Fruit fly (Drosophila melanogaster) whole organism: ENCODE data around the gene Ets97D.

Experiments used
- CG8478 ChIP-seq: fragments of >200 bp; optimal IDR thresholded peaks from 2 replicates; lab custom pipeline; 2018; ENCODE audit warnings: inconsistent platforms
- Dll ChIP-seq: fragments of >200 bp; optimal IDR thresholded peaks from 2 replicates; lab custom pipeline; 2017
- pan ChIP-seq: fragments of >200 bp; optimal IDR thresholded peaks from 2 replicates; lab custom pipeline; 2017
- psq ChIP-seq: fragments of >200 bp; optimal IDR thresholded peaks from 2 replicates; lab custom pipeline; 2017
- usp ChIP-seq: fragments of >200 bp; optimal IDR thresholded peaks from 2 replicates; lab custom pipeline; 2017; ENCODE audit warnings: missing biosample characterization, missing genetic modification characterization, mixed read lengths

DNA sequence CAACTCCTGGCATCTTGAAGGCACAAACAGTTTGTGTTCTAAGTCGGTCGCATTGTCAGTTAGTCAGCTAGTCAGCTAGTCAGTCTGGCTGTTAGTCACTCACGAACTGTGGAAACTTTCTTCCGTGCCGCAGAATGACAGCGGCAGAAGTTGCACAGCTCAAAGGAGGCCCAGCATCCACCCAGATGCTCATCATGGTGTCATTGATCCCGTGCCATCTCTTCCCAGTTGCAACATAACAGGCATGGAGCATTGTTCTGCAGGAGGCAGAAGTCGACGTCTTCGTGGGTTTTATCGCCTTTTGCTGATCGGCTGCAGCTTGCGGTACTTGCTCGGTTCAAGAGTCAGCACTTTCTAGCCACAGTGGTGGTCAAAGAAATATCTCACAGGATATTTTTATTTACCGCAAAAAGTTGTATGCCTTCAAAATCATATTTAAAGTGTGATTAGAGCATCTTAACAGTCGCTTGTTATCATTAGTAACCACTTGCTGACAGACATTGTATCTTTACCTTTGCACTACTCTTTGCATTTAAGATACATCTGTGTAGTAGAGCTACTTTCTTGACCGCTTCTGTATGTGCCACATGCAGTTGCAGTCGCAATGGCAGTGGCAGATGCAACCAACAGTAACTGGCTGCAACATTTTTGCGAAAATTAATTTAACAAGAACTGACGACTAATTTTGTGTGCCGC is 18.9 kb downstream of the Ets97D start:
- TF ChIP-seq psq (lab: Kevin White, UChicago) (no peak), CG8478 (no peak), pan (no peak), usp (GFP tag; lab: Kevin White, UChicago) (no peak), Dll (lab: Kevin White, UChicago) (no peak)
